Worm (Caenorhabditis elegans): ENCODE measurements around the gene ZK1307.4.

Gene ZK1307.4

ce11 chrII:9621913-9622348 is 29.7 kb downstream of the ZK1307.4 start:
- TF ChIP-seq unc-62 (GFP tag; optimal IDR thresholded peaks at IDR 0.05), result no peak

- TF ChIP-seq unc-62 (GFP tag; optimal IDR thresholded peaks at IDR 0.05), result no peak
These were observed 30.5 kb downstream of the ZK1307.4 start for ce11 chrII:9621121-9621520.

- TF ChIP-seq unc-62 (GFP tag; optimal IDR thresholded peaks at IDR 0.05), result no peak
These were observed 31.0 kb downstream of the ZK1307.4 start for ce11 chrII:9620616-9621015.

ce11 chrII:9619995-9620535 is 31.5 kb downstream of the ZK1307.4 start:
- TF ChIP-seq unc-62 (GFP tag; optimal IDR thresholded peaks at IDR 0.05), result no peak

ce11 chrII:9619402-9619862 is 32.2 kb downstream of the ZK1307.4 start:
- TF ChIP-seq unc-62 (GFP tag; optimal IDR thresholded peaks at IDR 0.05), result no peak

- TF ChIP-seq unc-62 (GFP tag; optimal IDR thresholded peaks at IDR 0.05), result no peak
These were observed 32.8 kb downstream of the ZK1307.4 start for ce11 chrII:9618759-9619158.

- no peak for TF ChIP-seq unc-62 (GFP tag; optimal IDR thresholded peaks at IDR 0.05)
These were observed 33.7 kb downstream of the ZK1307.4 start for ce11 chrII:9617902-9618245.

- no peak for TF ChIP-seq unc-62 (GFP tag; optimal IDR thresholded peaks at IDR 0.05)
These were observed 34.3 kb downstream of the ZK1307.4 start, which contains the start of gene hal-3 for ce11 chrII:9617039-9617901. Gene hal-3 (minus strand): TSS chrII:9617125.

- TF ChIP-seq unc-62 (GFP tag; optimal IDR thresholded peaks at IDR 0.05), result no peak
These were observed 36.9 kb downstream of the ZK1307.4 start, which contains the start of gene hlh-6 for ce11 chrII:9614728-9615127. Gene hlh-6 (minus strand): TSS chrII:9614828.

ce11 chrII:9611347-9611923 is 40.2 kb downstream of the ZK1307.4 start, which contains the start of the genes T15H9.5 and T15H9.4:
Gene T15H9.5 (minus strand): TSS chrII:9611447.
Gene T15H9.4 (plus strand): TSS chrII:9611873.
- no peak for TF ChIP-seq unc-62 (GFP tag; optimal IDR thresholded peaks at IDR 0.05)

ce11 chrII:9609296-9609695 is 42.3 kb downstream of the ZK1307.4 start, which contains the start of gene pap-2:
Gene pap-2 (minus strand): TSS chrII:9609396.
- TF ChIP-seq unc-62 (GFP tag; optimal IDR thresholded peaks at IDR 0.05), result no peak

- TF ChIP-seq unc-62 (GFP tag; optimal IDR thresholded peaks at IDR 0.05), result no peak
These were observed 44.5 kb downstream of the ZK1307.4 start for ce11 chrII:9607137-9607536.

ce11 chrII:9606485-9607036 is 45.0 kb downstream of the ZK1307.4 start:
- TF ChIP-seq unc-62 (GFP tag; optimal IDR thresholded peaks at IDR 0.05), result no peak

ce11 chrII:9605954-9606353 is 45.6 kb downstream of the ZK1307.4 start:
- no peak for TF ChIP-seq unc-62 (GFP tag; optimal IDR thresholded peaks at IDR 0.05)

- TF ChIP-seq unc-62 (GFP tag; optimal IDR thresholded peaks at IDR 0.05), result no peak
These were observed 46.3 kb downstream of the ZK1307.4 start, which contains the start of gene nhr-19 for ce11 chrII:9605336-9605735. Gene nhr-19 (minus strand): TSS chrII:9605526.

- TF ChIP-seq unc-62 (GFP tag; optimal IDR thresholded peaks at IDR 0.05), result no peak
These were observed 46.9 kb downstream of the ZK1307.4 start for ce11 chrII:9604685-9605084.

Data from whole organism, dauer.